Worm (Caenorhabditis elegans) whole organism, early embryonic: ENCODE results near the gene rpn-12.

Experiments used
- F13C5.2 ChIP-seq: sonication (generic microtip); optimal IDR thresholded peaks from 2 replicates; lab custom pipeline; 2017; ENCODE audit warnings: mild to moderate bottlenecking, missing genetic modification characterization, inconsistent platforms, missing compliant biosample characterization
- ama-1 ChIP-seq: fragments of 150-350 bp; optimal IDR thresholded peaks from 2 replicates; lab custom pipeline; 2014
- ceh-13 ChIP-seq: fragments of 200-800 bp; sonication (Bioruptor generic); optimal IDR thresholded peaks from 2 replicates; lab custom pipeline; 2018; ENCODE audit warnings: mild to moderate bottlenecking, missing genetic modification characterization, missing compliant biosample characterization
- flt-1 ChIP-seq: fragments of 200-800 bp; sonication (Bioruptor generic); IDR thresholded peaks from 2 replicates; pipeline ENCODE4 v1.3.6; 2022; ENCODE audit warnings: missing genetic modification characterization, missing compliant biosample characterization
- hmbx-1 ChIP-seq: sonication (generic microtip); optimal IDR thresholded peaks from 2 replicates; lab custom pipeline; 2016; ENCODE audit warnings: mild to moderate bottlenecking, missing genetic modification characterization, missing compliant biosample characterization
- hmg-4 ChIP-seq: fragments of 200-800 bp; sonication (Bioruptor generic); optimal IDR thresholded peaks from 2 replicates; lab custom pipeline; 2018; ENCODE audit warnings: mild to moderate bottlenecking, missing genetic modification characterization, missing compliant biosample characterization
- scrt-1 ChIP-seq: fragments of 200-800 bp; sonication (Bioruptor generic); IDR thresholded peaks from 2 replicates; pipeline ENCODE4 v1.3.6; 2022; ENCODE audit warnings: missing genetic modification characterization, missing compliant biosample characterization
- sea-1 ChIP-seq: fragments of 200-800 bp; sonication (Bioruptor generic); conservative IDR thresholded peaks from 2 replicates; pipeline ENCODE4 v1.3.6; 2022; ENCODE audit warnings: missing genetic modification characterization, missing compliant biosample characterization
- tbx-37 ChIP-seq: fragments of 200-800 bp; sonication (Bioruptor generic); conservative IDR thresholded peaks from 2 replicates; pipeline ENCODE4 v1.3.6; 2022; ENCODE audit warnings: missing genetic modification reagents, missing genetic modification characterization, missing compliant biosample characterization

DNA sequence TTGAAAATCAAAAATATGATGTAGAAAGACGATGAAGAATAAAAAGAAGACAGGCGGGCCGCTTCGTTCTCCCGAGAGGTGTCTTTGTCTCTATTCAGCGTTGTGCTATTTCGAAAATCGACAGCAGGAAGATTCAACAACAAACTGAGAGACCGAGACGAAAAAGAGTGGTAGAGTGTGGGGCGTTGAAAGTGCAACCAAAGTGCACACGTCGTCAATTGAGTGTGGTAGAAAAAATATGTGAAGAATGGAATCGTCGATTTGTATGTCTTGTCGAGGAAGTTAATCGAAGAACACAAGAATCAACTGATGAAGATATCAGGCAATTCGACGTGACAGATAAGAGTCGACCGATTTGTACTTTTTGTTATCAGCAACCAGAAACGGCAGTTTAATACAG is 33.8 kb upstream of the rpn-12 start:
- TF ChIP-seq ama-1, result no peak
- TF ChIP-seq sea-1 (GFP tag; lab: Robert Waterston, UW), result no peak
- no peak for TF ChIP-seq hmg-4 (GFP tag; lab: Kevin White, UChicago)
- TF ChIP-seq ceh-13, result no peak
- no peak for TF ChIP-seq scrt-1
- no peak for TF ChIP-seq flt-1 (GFP tag; lab: Robert Waterston, UW)
- no peak for TF ChIP-seq F13C5.2 (tag; lab: Kevin White, UChicago)
- no peak for TF ChIP-seq tbx-37 (GFP tag; lab: Robert Waterston, UW)
- TF ChIP-seq hmbx-1 (tag; lab: Kevin White, UChicago), result no peak
